Fruit fly (Drosophila melanogaster): ENCODE measurements around the gene CG12883.

DNA sequence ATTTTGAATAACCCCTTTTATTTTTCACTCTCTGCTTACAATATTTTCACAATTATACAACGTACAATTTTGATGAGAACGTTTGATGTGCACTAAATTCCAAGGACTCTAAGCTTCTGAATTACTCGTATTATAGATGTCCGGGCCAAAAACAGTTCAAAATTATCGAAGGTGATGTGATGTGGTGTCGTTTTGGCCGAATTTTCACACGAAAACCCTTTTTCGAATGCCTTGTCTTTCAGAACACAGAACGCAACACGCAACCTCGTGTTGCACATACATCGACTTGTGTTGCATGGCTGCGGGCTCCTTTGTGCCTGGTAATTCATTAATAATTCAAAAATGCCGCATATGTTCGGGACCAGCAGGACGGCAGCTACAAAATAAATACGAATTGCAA lies 8.9 kb downstream of the CG12883 start, which contains the start of gene CG31055:
- TF ChIP-seq Pif1B (GFP tag; optimal IDR thresholded peaks at IDR 0.05): no peak
- TF ChIP-seq fd96Ca (GFP tag; IDR thresholded peaks at IDR 0.05): no peak
- no peak for TF ChIP-seq CG17806 (tag; optimal IDR thresholded peaks at IDR 0.05)
- TF ChIP-seq CG8301 (tag; optimal IDR thresholded peaks at IDR 0.05): no peak

All from whole organism, pupa.